Fruit fly (Drosophila melanogaster) whole organism, embryonic: ENCODE measurements around the gene Ufl1.

Source experiments
- CG12299 ChIP-seq: fragments of 200-800 bp; sonication (Bioruptor generic); optimal IDR thresholded peaks from 2 replicates; lab custom pipeline; 2018; ENCODE audit warnings: missing biosample characterization, mild to moderate bottlenecking, missing genetic modification characterization
- CG14667 ChIP-seq: fragments of 200-800 bp; sonication (Bioruptor generic); IDR thresholded peaks from 2 replicates; pipeline ENCODE4 v1.3.6; 2022; ENCODE audit warnings: missing biosample characterization, missing genetic modification characterization
- CG16779 ChIP-seq: fragments of 200-800 bp; sonication (Bioruptor generic); IDR thresholded peaks from 2 replicates; pipeline ENCODE4 v1.3.6; 2022; ENCODE audit warnings: missing biosample characterization, missing genetic modification characterization
- CG31224 ChIP-seq: fragments of 200-800 bp; sonication (Bioruptor generic); IDR thresholded peaks from 2 replicates; pipeline ENCODE4 v1.3.6; 2022; ENCODE audit warnings: missing biosample characterization, missing genetic modification characterization
- CG7271 ChIP-seq: fragments of 200-800 bp; sonication (Bioruptor generic); optimal IDR thresholded peaks from 2 replicates; lab custom pipeline; 2018; ENCODE audit warnings: missing biosample characterization, mild to moderate bottlenecking, missing genetic modification characterization, moderate library complexity
- CG8290 ChIP-seq, 3 experiments: fragments of 200-800 bp; sonication (Bioruptor generic); optimal IDR thresholded peaks; 2 replicates each; lab custom pipeline; 2016 to 2019; ENCODE audit warnings: missing biosample characterization in 3 of 3, missing genetic modification characterization in 3 of 3, mild to moderate bottlenecking in 2 of 3, moderate library complexity in 1 of 3
- Deaf1 ChIP-seq: fragments of 200-800 bp; optimal IDR thresholded peaks from 3 replicates; lab custom pipeline; 2019; ENCODE audit warnings: missing biosample characterization, mild to moderate bottlenecking, missing genetic modification characterization, moderate library complexity
- E2f1 ChIP-seq: fragments of 200-800 bp; sonication (Bioruptor generic); IDR thresholded peaks from 2 replicates; pipeline ENCODE4 v1.3.6; 2022; ENCODE audit warnings: missing biosample characterization, missing genetic modification characterization
- Usf ChIP-seq: fragments of 200-800 bp; sonication (Bioruptor generic); optimal IDR thresholded peaks from 2 replicates; lab custom pipeline; 2017; ENCODE audit warnings: missing genotype, missing biosample characterization, missing genetic modification characterization
- chn ChIP-seq: fragments of 200-800 bp; sonication (Bioruptor generic); optimal IDR thresholded peaks from 2 replicates; lab custom pipeline; 2016; ENCODE audit warnings: missing biosample characterization, missing genetic modification characterization
- her ChIP-seq: fragments of 200-800 bp; sonication (Bioruptor generic); optimal IDR thresholded peaks from 2 replicates; lab custom pipeline; 2016; ENCODE audit warnings: missing biosample characterization, missing genetic modification characterization
- hth ChIP-seq: fragments of >200 bp; optimal IDR thresholded peaks from 2 replicates; lab custom pipeline; 2017; ENCODE audit warnings: inconsistent platforms
- zfh2 ChIP-seq: fragments of 200-800 bp; sonication (Bioruptor generic); optimal IDR thresholded peaks from 2 replicates; lab custom pipeline; 2016; ENCODE audit warnings: missing biosample characterization, missing genetic modification characterization

DNA sequence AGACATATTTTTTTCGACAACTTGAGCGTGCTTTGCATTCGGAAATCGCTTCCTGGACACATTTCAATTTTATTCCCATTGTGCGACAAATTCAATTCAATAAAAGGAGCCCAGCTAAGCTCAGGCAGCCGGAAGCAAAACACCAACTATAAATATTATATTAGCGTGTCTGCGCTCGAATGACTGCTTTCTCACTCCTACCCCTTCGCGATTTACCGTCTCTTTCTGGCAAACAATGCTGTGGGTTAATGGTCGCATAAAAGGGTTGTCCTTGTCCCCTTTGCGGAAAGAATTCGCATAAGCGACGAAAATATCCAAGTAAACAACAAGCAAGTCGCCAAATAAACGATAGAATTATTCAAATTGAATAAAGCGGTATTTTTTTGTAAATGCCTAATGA lies 30.1 kb upstream of the Ufl1 start:
- TF ChIP-seq chn (no peak), zfh2 (GFP tag; lab: Kevin White, UChicago) (no peak), CG7271 (tag; lab: Kevin White, UChicago) (no peak), E2f1 (no peak), CG31224 (no peak), CG16779 (GFP tag; lab: Robert Waterston, UW) (no peak), Deaf1 (tag; lab: Kevin White, UChicago) (no peak), CG12299 (tag; lab: Kevin White, UChicago) (no peak), CG8290 (GFP tag; optimal IDR thresholded peaks at IDR 0.05; lab: Kevin White, UChicago) (no peak), CG8290 (tag; optimal IDR thresholded peaks at IDR 0.05; lab: Kevin White, UChicago) (no peak), hth (no peak), CG14667 (no peak), Usf (GFP tag; lab: Kevin White, UChicago) (no peak), her (no peak)
